Worm (Caenorhabditis elegans) whole organism, midembryonic: ENCODE results near the gene F58A3.3.

Experiments used
- cog-1 ChIP-seq: sonication (generic microtip); optimal IDR thresholded peaks from 2 replicates; lab custom pipeline; 2016; ENCODE audit warnings: missing genetic modification characterization, missing compliant biosample characterization
- flt-1 ChIP-seq: fragments of 200-800 bp; sonication (Bioruptor generic); IDR thresholded peaks from 2 replicates; pipeline ENCODE4 v1.3.6; 2022; ENCODE audit warnings: missing genetic modification characterization, missing compliant biosample characterization
- klf-2 ChIP-seq: fragments of 200-800 bp; sonication (Bioruptor generic); conservative IDR thresholded peaks from 2 replicates; pipeline ENCODE4 v1.3.6; 2022; ENCODE audit warnings: missing genetic modification reagents, missing genetic modification characterization, missing compliant biosample characterization
- ref-1 ChIP-seq: fragments of 200-800 bp; sonication (Bioruptor generic); conservative IDR thresholded peaks from 2 replicates; pipeline ENCODE4 v1.3.6; 2022; ENCODE audit warnings: missing genetic modification reagents, missing genetic modification characterization, missing compliant biosample characterization
- ztf-23 ChIP-seq: fragments of 200-800 bp; sonication (Bioruptor generic); IDR thresholded peaks from 2 replicates; pipeline ENCODE4 v1.3.6; 2022; ENCODE audit warnings: missing genetic modification reagents, missing genetic modification characterization, missing compliant biosample characterization

ce11 chrX:10992177-10992576 lies 20.3 kb upstream of the F58A3.3 start, which contains the start of gene ver-3:
- TF ChIP-seq ztf-23 (GFP tag; lab: Robert Waterston, UW) (no peak), ref-1 (GFP tag; lab: Robert Waterston, UW) (no peak), cog-1 (tag; lab: Kevin White, UChicago) (no peak), flt-1 (GFP tag; lab: Robert Waterston, UW) (no peak), klf-2 (GFP tag; lab: Robert Waterston, UW) (no peak)
